Fruit fly (Drosophila melanogaster) whole organism, embryonic: ENCODE results near the gene Taf2.
A peak's percentile ranks its signal among the peaks of the same experiment; 100 is the strongest.

ENCODE experiments used
- Abd-B ChIP-seq: fragments of 200-800 bp; sonication (Bioruptor generic); optimal IDR thresholded peaks from 2 replicates; lab custom pipeline; 2018; ENCODE audit warnings: missing biosample characterization, mild to moderate bottlenecking, missing genetic modification characterization, moderate library complexity
- Awh ChIP-seq: fragments of 200-800 bp; sonication (Bioruptor generic); IDR thresholded peaks from 2 replicates; pipeline ENCODE4, ENCODE4 v1.3.6; 2022; ENCODE audit warnings: missing biosample characterization, missing genetic modification characterization
- CG11723 ChIP-seq: fragments of 200-800 bp; sonication (Bioruptor generic); optimal IDR thresholded peaks from 2 replicates; lab custom pipeline; 2017; ENCODE audit warnings: missing biosample characterization, mild to moderate bottlenecking, missing genetic modification characterization
- CG12155 ChIP-seq: fragments of 200-800 bp; sonication (Bioruptor generic); optimal IDR thresholded peaks from 3 replicates; lab custom pipeline; 2016; ENCODE audit warnings: missing biosample characterization, missing genetic modification characterization
- CG1233 ChIP-seq: fragments of 200-800 bp; sonication (Bioruptor generic); optimal IDR thresholded peaks from 4 replicates; lab custom pipeline; 2018; ENCODE audit warnings: missing biosample characterization, mild to moderate bottlenecking, missing genetic modification characterization
- CG12744 ChIP-seq: fragments of 200-800 bp; sonication (Bioruptor generic); optimal IDR thresholded peaks from 2 replicates; lab custom pipeline; 2016; ENCODE audit warnings: missing biosample characterization, missing genetic modification characterization
- CG15269 ChIP-seq: fragments of 200-800 bp; sonication (Bioruptor generic); optimal IDR thresholded peaks from 2 replicates; lab custom pipeline; 2018; ENCODE audit warnings: missing biosample characterization, mild to moderate bottlenecking, missing genetic modification characterization, moderate library complexity
- CG16779 ChIP-seq: fragments of 200-800 bp; sonication (Bioruptor generic); IDR thresholded peaks from 2 replicates; pipeline ENCODE4 v1.3.6; 2022; ENCODE audit warnings: missing biosample characterization, missing genetic modification characterization
- CG16863 ChIP-seq: fragments of 200-800 bp; sonication (Bioruptor generic); optimal IDR thresholded peaks from 3 replicates; lab custom pipeline; 2016; ENCODE audit warnings: missing biosample characterization, missing genetic modification characterization
- CG3281 ChIP-seq: fragments of 200-800 bp; sonication (Bioruptor generic); optimal IDR thresholded peaks from 3 replicates; lab custom pipeline; 2017; ENCODE audit warnings: missing biosample characterization, mild to moderate bottlenecking, missing genetic modification characterization
- CG34422 ChIP-seq: fragments of 200-800 bp; sonication (Bioruptor generic); IDR thresholded peaks from 3 replicates; pipeline ENCODE4 v1.3.6; 2022; ENCODE audit warnings: missing biosample characterization, missing genetic modification characterization
- CG4360 ChIP-seq: fragments of 200-800 bp; sonication (Bioruptor generic); IDR thresholded peaks from 2 replicates; pipeline ENCODE4 v1.3.6; 2022; ENCODE audit warnings: missing biosample characterization, missing genetic modification characterization
- CG6175 ChIP-seq: fragments of 200-800 bp; sonication (Bioruptor generic); IDR thresholded peaks from 3 replicates; pipeline ENCODE4 v1.3.6; 2022; ENCODE audit warnings: missing biosample characterization, missing genetic modification characterization
- CG7745 ChIP-seq: fragments of 200-800 bp; sonication (Bioruptor generic); optimal IDR thresholded peaks from 2 replicates; lab custom pipeline; 2018; ENCODE audit warnings: missing biosample characterization, mild to moderate bottlenecking, missing genetic modification characterization, moderate library complexity
- CHES-1-like ChIP-seq: fragments of 200-800 bp; sonication (Bioruptor generic); optimal IDR thresholded peaks from 2 replicates; lab custom pipeline; 2016; ENCODE audit warnings: missing biosample characterization, missing genetic modification characterization
- Deaf1 ChIP-seq: fragments of 200-800 bp; optimal IDR thresholded peaks from 3 replicates; lab custom pipeline; 2019; ENCODE audit warnings: missing biosample characterization, mild to moderate bottlenecking, missing genetic modification characterization, moderate library complexity
- Dfd ChIP-seq, 2 experiments: fragments of >200 bp; optimal IDR thresholded peaks; 2 replicates each; lab custom pipeline; 2017; ENCODE audit warnings: missing biosample characterization in 2 of 2, missing genetic modification characterization in 2 of 2
- Doc2 ChIP-seq: fragments of 200-800 bp; sonication (Bioruptor generic); IDR thresholded peaks from 2 replicates; pipeline ENCODE4 v1.3.6; 2022; ENCODE audit warnings: missing biosample characterization, missing genetic modification characterization
- Dp ChIP-seq: fragments of 200-800 bp; sonication (Bioruptor generic); optimal IDR thresholded peaks from 2 replicates; lab custom pipeline; 2018; ENCODE audit warnings: missing biosample characterization, mild to moderate bottlenecking, missing genetic modification characterization, moderate library complexity
- Dref ChIP-seq: fragments of 200-800 bp; sonication (Bioruptor generic); IDR thresholded peaks from 2 replicates; pipeline ENCODE4 v1.3.6; 2022; ENCODE audit warnings: missing biosample characterization, missing genetic modification characterization
- HLH54F ChIP-seq: fragments of 200-800 bp; sonication (Bioruptor generic); optimal IDR thresholded peaks from 3 replicates; lab custom pipeline; 2016; ENCODE audit warnings: missing biosample characterization, missing genetic modification characterization
- Hand ChIP-seq: fragments of 200-800 bp; sonication (Bioruptor generic); optimal IDR thresholded peaks from 2 replicates; lab custom pipeline; 2017; ENCODE audit warnings: mild to moderate bottlenecking, missing biosample characterization, missing genetic modification reagents, missing genetic modification characterization
- Med ChIP-seq: fragments of 200-800 bp; sonication (Bioruptor generic); peaks from one replicate; lab custom pipeline; 2016; ENCODE audit warnings: missing biosample characterization, missing genetic modification characterization, mild to moderate bottlenecking, inconsistent platforms, moderate library complexity
- NC2β ChIP-seq: fragments of 200-800 bp; sonication (Bioruptor generic); optimal IDR thresholded peaks from 2 replicates; lab custom pipeline; 2016; ENCODE audit warnings: missing biosample characterization, missing genetic modification characterization
- Neu2 ChIP-seq: fragments of 200-800 bp; sonication (Bioruptor generic); optimal IDR thresholded peaks from 3 replicates; lab custom pipeline; 2016; ENCODE audit warnings: missing biosample characterization, missing genetic modification characterization, borderline replicate concordance
- Oli ChIP-seq: fragments of 200-800 bp; sonication (Bioruptor generic); optimal IDR thresholded peaks from 2 replicates; lab custom pipeline; 2018; ENCODE audit warnings: missing biosample characterization, mild to moderate bottlenecking, missing genetic modification characterization, moderate library complexity
- PHDP ChIP-seq: fragments of 200-800 bp; sonication (Bioruptor generic); optimal IDR thresholded peaks from 3 replicates; lab custom pipeline; 2018; ENCODE audit warnings: missing biosample characterization, mild to moderate bottlenecking, missing genetic modification characterization, moderate library complexity
- Sox102F ChIP-seq: fragments of 200-800 bp; sonication (Bioruptor generic); optimal IDR thresholded peaks from 2 replicates; lab custom pipeline; 2018; ENCODE audit warnings: missing biosample characterization, mild to moderate bottlenecking, missing genetic modification characterization, moderate library complexity
- aop ChIP-seq: fragments of 200-800 bp; sonication (Bioruptor generic); IDR thresholded peaks from 2 replicates; pipeline ENCODE4 v1.3.6; 2022; ENCODE audit warnings: missing biosample characterization, missing genetic modification characterization
- ash1 ChIP-seq: fragments of 200-800 bp; sonication (Bioruptor generic); optimal IDR thresholded peaks from 2 replicates; lab custom pipeline; 2018; ENCODE audit warnings: missing biosample characterization, mild to moderate bottlenecking, missing genetic modification characterization
- ato ChIP-seq: fragments of 200-800 bp; sonication (Bioruptor generic); IDR thresholded peaks from 2 replicates; pipeline ENCODE4 v1.3.6; 2022; ENCODE audit warnings: missing biosample characterization, missing genetic modification characterization; ENCODE audit not compliant: partially characterized antibody
- bcd ChIP-seq: fragments of 200-800 bp; sonication (Bioruptor generic); optimal IDR thresholded peaks from 2 replicates; lab custom pipeline; 2017; ENCODE audit warnings: missing biosample characterization, mild to moderate bottlenecking, missing genetic modification characterization
- dan ChIP-seq: fragments of 200-800 bp; sonication (Bioruptor generic); IDR thresholded peaks from 2 replicates; pipeline ENCODE4 v1.3.6; 2022; ENCODE audit warnings: missing biosample characterization, missing genetic modification characterization
- gem ChIP-seq: fragments of 200-800 bp; sonication (Bioruptor generic); optimal IDR thresholded peaks from 2 replicates; lab custom pipeline; 2019; ENCODE audit warnings: missing biosample characterization, mild to moderate bottlenecking, missing genetic modification characterization, moderate library complexity
- gfzf ChIP-seq: fragments of 200-800 bp; sonication (Bioruptor generic); optimal IDR thresholded peaks from 2 replicates; lab custom pipeline; 2016; ENCODE audit warnings: missing biosample characterization, mild to moderate bottlenecking, missing genetic modification characterization, moderate library complexity
- grau ChIP-seq: fragments of 200-800 bp; optimal IDR thresholded peaks from 3 replicates; lab custom pipeline; 2019; ENCODE audit warnings: missing biosample characterization, mild to moderate bottlenecking, missing genetic modification characterization, moderate library complexity
- gt ChIP-seq: fragments of 200-800 bp; sonication (Bioruptor generic); IDR thresholded peaks from 2 replicates; pipeline ENCODE4 v1.3.6; 2022; ENCODE audit warnings: missing biosample characterization, missing genetic modification characterization
- kni ChIP-seq: fragments of 200-800 bp; sonication (Bioruptor generic); optimal IDR thresholded peaks from 3 replicates; lab custom pipeline; 2017; ENCODE audit warnings: mild to moderate bottlenecking, missing biosample characterization, missing genetic modification reagents, missing genetic modification characterization
- lbe ChIP-seq: fragments of 200-800 bp; sonication (Bioruptor generic); optimal IDR thresholded peaks from 2 replicates; lab custom pipeline; 2016; ENCODE audit warnings: missing biosample characterization, mild to moderate bottlenecking, missing genetic modification characterization
- maf-S ChIP-seq: fragments of 200-800 bp; sonication (Bioruptor generic); optimal IDR thresholded peaks from 2 replicates; lab custom pipeline; 2016; ENCODE audit warnings: missing biosample characterization, missing genetic modification characterization
- nau ChIP-seq: fragments of 200-800 bp; sonication (Bioruptor generic); optimal IDR thresholded peaks from 3 replicates; lab custom pipeline; 2017; ENCODE audit warnings: missing biosample characterization, mild to moderate bottlenecking, missing genetic modification characterization, missing genetic modification reagents
- nom ChIP-seq: fragments of 200-800 bp; sonication (Bioruptor generic); optimal IDR thresholded peaks from 2 replicates; lab custom pipeline; 2017; ENCODE audit warnings: missing biosample characterization, missing genetic modification characterization, mild to moderate bottlenecking, moderate library complexity, missing genetic modification reagents
- org-1 ChIP-seq: fragments of 200-800 bp; sonication (Bioruptor generic); optimal IDR thresholded peaks from 2 replicates; lab custom pipeline; 2017; ENCODE audit warnings: missing biosample characterization, missing genetic modification characterization
- ro ChIP-seq: fragments of 200-800 bp; sonication (Bioruptor generic); IDR thresholded peaks from 2 replicates; pipeline ENCODE4 v1.3.6; 2022; ENCODE audit warnings: missing biosample characterization, missing genetic modification characterization
- slbo ChIP-seq: fragments of 200-800 bp; sonication (Bioruptor generic); IDR thresholded peaks from 2 replicates; pipeline ENCODE4 v1.3.6; 2022; ENCODE audit warnings: missing biosample characterization, missing genetic modification characterization
- unc-4 ChIP-seq: fragments of 200-800 bp; sonication (Bioruptor generic); IDR thresholded peaks from 2 replicates; pipeline ENCODE4 v1.3.6; 2022; ENCODE audit warnings: missing biosample characterization, missing genetic modification characterization; ENCODE audit not compliant: partially characterized antibody
- zfh2 ChIP-seq: fragments of 200-800 bp; sonication (Bioruptor generic); optimal IDR thresholded peaks from 2 replicates; lab custom pipeline; 2016; ENCODE audit warnings: missing biosample characterization, missing genetic modification characterization

Gene Taf2

DNA sequence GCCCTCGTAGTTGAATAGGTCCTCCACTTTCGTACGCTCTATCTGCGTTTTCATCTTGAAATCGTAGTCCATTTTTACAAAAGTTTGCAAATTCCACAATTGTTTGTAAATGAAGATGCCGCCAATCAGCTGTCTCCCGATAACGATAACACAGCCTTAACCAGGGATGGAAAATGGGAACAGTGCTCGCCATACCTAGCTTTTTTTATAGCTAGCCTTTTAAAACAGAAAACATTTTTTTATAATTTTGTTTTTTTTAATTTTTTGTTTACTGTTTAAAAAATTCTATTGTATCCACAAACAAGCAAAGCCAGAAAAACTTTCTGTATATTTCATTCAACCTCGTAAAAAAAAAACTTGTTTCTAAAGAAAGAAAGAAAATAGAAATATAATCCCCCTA lies 49.9 kb downstream of the Taf2 start, which contains the start of gene Cdk8 (continued):
- TF ChIP-seq aop (GFP tag; lab: Robert Waterston, UW) (no peak), HLH54F (GFP tag; lab: Kevin White, UChicago) (peak; percentile 32), CG34422 (GFP tag; lab: Robert Waterston, UW) (peak; percentile 51; the same call in 1 of the 3 replicates), CG1233 (GFP tag; lab: Kevin White, UChicago) (no peak), Hand (GFP tag; lab: Kevin White, UChicago) (no peak), grau (peak; percentile 44), Sox102F (GFP tag; lab: Kevin White, UChicago) (no peak), CG7745 (tag; lab: Kevin White, UChicago) (no peak), zfh2 (GFP tag; lab: Kevin White, UChicago) (peak; percentile 14), gem (tag; lab: Kevin White, UChicago) (no peak), CG11723 (GFP tag; lab: Kevin White, UChicago) (no peak), Med (GFP tag; lab: Kevin White, UChicago) (peak; percentile 86), NC2β (GFP tag; lab: Kevin White, UChicago) (no peak), ash1 (no peak), CG16779 (GFP tag; lab: Robert Waterston, UW) (no peak), CG12155 (peak; percentile 15), CG6175 (GFP tag; lab: Robert Waterston, UW) (no peak), Dref (GFP tag; lab: Robert Waterston, UW) (peak; percentile 72)

DNA sequence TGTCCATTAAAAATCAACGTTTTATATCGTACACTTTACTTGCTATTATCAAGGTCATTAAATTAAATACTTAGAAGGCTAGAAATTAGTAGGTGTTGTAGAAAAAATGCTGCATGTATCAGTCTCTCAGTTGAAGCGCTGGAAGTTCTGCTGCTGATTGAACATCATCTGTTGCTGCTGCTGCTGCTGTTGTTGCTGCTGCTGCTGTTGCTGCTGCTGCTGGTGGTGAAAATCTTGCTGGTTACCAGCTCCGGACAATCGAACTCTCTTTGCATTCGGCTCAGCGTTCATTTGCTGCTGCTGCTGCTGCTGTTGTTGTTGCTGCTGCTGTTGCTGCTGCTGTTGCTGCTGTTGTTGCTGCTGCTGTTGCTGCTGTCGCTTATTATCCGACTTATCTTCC lies 51.4 kb downstream of the Taf2 start:
- TF ChIP-seq unc-4 (GFP tag; lab: Robert Waterston, UW): peak; percentile 2; the same call in 1 of the 2 replicates
- TF ChIP-seq gfzf (GFP tag; lab: Kevin White, UChicago): peak; percentile 1
- no peak for TF ChIP-seq CG16863 (GFP tag; lab: Kevin White, UChicago)
- TF ChIP-seq Dfd (GFP tag; optimal IDR thresholded peaks at IDR 0.05; lab: Kevin White, UChicago): peak in 1 of 2 experiments; percentile 51
- TF ChIP-seq lbe (GFP tag; lab: Kevin White, UChicago): no peak
- TF ChIP-seq CG4360 (GFP tag; lab: Robert Waterston, UW): 0 out of 2 replicates have a peak, but pooled peaks have one; percentile 15

DNA sequence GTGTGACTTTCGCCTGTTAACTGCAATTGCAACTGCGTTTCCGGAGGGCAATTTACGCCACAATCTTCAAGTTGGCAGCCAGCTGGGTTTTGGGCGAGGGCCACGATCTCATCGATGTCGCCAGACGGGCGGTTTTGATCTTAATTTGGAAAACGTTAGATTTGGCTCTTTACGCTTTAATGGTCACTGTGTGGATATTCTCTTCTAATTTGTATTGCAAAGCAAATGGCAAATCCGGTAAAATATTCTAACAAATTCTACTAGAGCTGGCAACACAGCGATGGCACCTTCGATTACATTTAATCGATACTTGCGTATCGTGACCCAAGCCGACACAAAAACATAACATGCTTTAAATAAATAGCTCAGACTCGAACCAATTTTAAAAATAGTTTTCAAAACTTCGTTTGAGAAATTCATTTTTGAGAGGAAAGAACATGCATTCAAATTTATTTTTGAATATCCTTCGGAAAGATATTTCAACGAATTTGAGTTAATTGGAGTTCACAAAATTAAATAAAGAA lies 51.9 kb downstream of the Taf2 start, which contains the start of gene I-2:
Gene I-2, minus strand, starts transcription at position 282 of the 524 bp plus-strand sequence.
- TF ChIP-seq bcd (GFP tag; lab: Kevin White, UChicago): no peak
- TF ChIP-seq CHES-1-like (GFP tag; lab: Kevin White, UChicago): no peak
- peak; percentile 28 for TF ChIP-seq Dp (GFP tag; lab: Kevin White, UChicago)
- no peak for TF ChIP-seq Abd-B
- no peak for TF ChIP-seq org-1 (GFP tag; lab: Kevin White, UChicago)
- no peak for TF ChIP-seq Awh (GFP tag; lab: Robert Waterston, UW)
- no peak for TF ChIP-seq Doc2 (GFP tag; lab: Robert Waterston, UW)
- no peak for TF ChIP-seq maf-S (GFP tag; lab: Kevin White, UChicago)
- TF ChIP-seq PHDP (tag; lab: Kevin White, UChicago): no peak
- TF ChIP-seq CG15269 (tag; lab: Kevin White, UChicago): no peak
- TF ChIP-seq aop (GFP tag; lab: Robert Waterston, UW): no peak
- TF ChIP-seq CG12744 (GFP tag; lab: Kevin White, UChicago): no peak
- TF ChIP-seq Deaf1 (tag; lab: Kevin White, UChicago): no peak
- TF ChIP-seq Oli (tag; lab: Kevin White, UChicago): no peak
- no peak for TF ChIP-seq CG3281 (GFP tag; lab: Kevin White, UChicago)
- no peak for TF ChIP-seq gt (GFP tag; lab: Robert Waterston, UW)
- no peak for TF ChIP-seq nom (GFP tag; lab: Kevin White, UChicago)
- no peak for TF ChIP-seq dan (GFP tag; lab: Robert Waterston, UW)
- no peak for TF ChIP-seq CG16863 (GFP tag; lab: Kevin White, UChicago)
- peak; percentile 73 for TF ChIP-seq ato
- TF ChIP-seq kni (GFP tag; lab: Kevin White, UChicago): no peak
- TF ChIP-seq slbo (GFP tag; lab: Robert Waterston, UW): peak; percentile 70
- peak; percentile 40; the same call in 1 of the 3 replicates for TF ChIP-seq CG34422 (GFP tag; lab: Robert Waterston, UW)
- TF ChIP-seq Neu2: no peak
- TF ChIP-seq ro (GFP tag; lab: Robert Waterston, UW): no peak
- TF ChIP-seq nau (GFP tag; lab: Kevin White, UChicago): no peak
